Worm (Caenorhabditis elegans) whole organism, L1 larva: ENCODE results near the gene F52H2.3.

Source experiments
- C16A3.4 ChIP-seq: fragments of 150-350 bp; optimal IDR thresholded peaks from 2 replicates; lab custom pipeline; 2014; ENCODE audit warnings: missing biosample characterization, missing genetic modification characterization
- C34B4.2 ChIP-seq: sonication (generic microtip); optimal IDR thresholded peaks from 2 replicates; lab custom pipeline; 2017; ENCODE audit warnings: mild to moderate bottlenecking, missing genetic modification characterization, missing compliant biosample characterization
- aly-2 ChIP-seq: fragments of 150-350 bp; optimal IDR thresholded peaks from 2 replicates; lab custom pipeline; 2014; ENCODE audit warnings: missing biosample characterization, missing genetic modification characterization
- ama-1 ChIP-seq: fragments of 150-350 bp; optimal IDR thresholded peaks from 2 replicates; lab custom pipeline; 2014
- ceh-63 ChIP-seq: fragments of 200-800 bp; sonication (Bioruptor generic); optimal IDR thresholded peaks from 2 replicates; lab custom pipeline; 2018; ENCODE audit warnings: mild to moderate bottlenecking, missing genetic modification characterization, missing compliant biosample characterization
- ceh-8 ChIP-seq: fragments of 200-800 bp; sonication (Bioruptor generic); optimal IDR thresholded peaks from 2 replicates; lab custom pipeline; 2018; ENCODE audit warnings: mild to moderate bottlenecking, missing genetic modification characterization, moderate library complexity, missing compliant biosample characterization
- ceh-82 ChIP-seq, 3 experiments: fragments of 150-350 bp in 1 of 3; sonication (generic microtip) in 2 of 3; optimal IDR thresholded peaks; 2 replicates each; lab custom pipeline; 2014 to 2017; ENCODE audit warnings: missing biosample characterization in 3 of 3, missing genetic modification characterization in 3 of 3
- ceh-88 ChIP-seq: fragments of 200-800 bp; sonication (Bioruptor generic); IDR thresholded peaks from 2 replicates; pipeline ENCODE4 v1.3.6; 2022; ENCODE audit warnings: missing genetic modification characterization, missing compliant biosample characterization
- dpl-1 ChIP-seq, 3 experiments: fragments of 150-350 bp in 2 of 3; sonication (generic microtip) in 1 of 3; optimal IDR thresholded peaks; 2 replicates each; lab custom pipeline; 2014 to 2017; ENCODE audit warnings: missing biosample characterization in 3 of 3, missing genetic modification characterization in 3 of 3, missing genetic modification reagents in 3 of 3
- dsc-1 ChIP-seq: sonication (generic microtip); optimal IDR thresholded peaks from 2 replicates; lab custom pipeline; 2016; ENCODE audit warnings: mild to moderate bottlenecking, missing genetic modification characterization, missing compliant biosample characterization
- elt-3 ChIP-seq, 6 experiments: fragments of 150-350 bp in 1 of 6; sonication (generic microtip); optimal IDR thresholded peaks; 2 replicates each; lab custom pipeline; 2017 to 2018; ENCODE audit warnings: missing biosample characterization in 6 of 6, missing genetic modification characterization in 6 of 6, inconsistent platforms in 1 of 6
- fkh-10 ChIP-seq: sonication (generic microtip); optimal IDR thresholded peaks from 2 replicates; lab custom pipeline; 2017; ENCODE audit warnings: missing biosample characterization, missing genetic modification reagents, missing genetic modification characterization
- fkh-8 ChIP-seq: sonication (generic microtip); optimal IDR thresholded peaks from 2 replicates; lab custom pipeline; 2016; ENCODE audit warnings: mild to moderate bottlenecking, missing genetic modification characterization, missing compliant biosample characterization
- grh-1 ChIP-seq: fragments of 200-800 bp; sonication (Bioruptor generic); IDR thresholded peaks from 2 replicates; pipeline ENCODE4 v1.3.6; 2022; ENCODE audit warnings: missing genetic modification reagents, missing genetic modification characterization, missing compliant biosample characterization
- hlh-4 ChIP-seq: sonication (generic microtip); optimal IDR thresholded peaks from 2 replicates; lab custom pipeline; 2016; ENCODE audit warnings: mild to moderate bottlenecking, missing genetic modification characterization, missing compliant biosample characterization
- irx-1 ChIP-seq: sonication (generic microtip); optimal IDR thresholded peaks from 2 replicates; lab custom pipeline; 2016; ENCODE audit warnings: missing genetic modification characterization, missing compliant biosample characterization
- isw-1 ChIP-seq: fragments of 200-800 bp; sonication (Bioruptor generic); IDR thresholded peaks from 2 replicates; pipeline ENCODE4 v1.3.6; 2022; ENCODE audit warnings: missing genetic modification characterization, missing compliant biosample characterization
- lin-14 ChIP-seq: fragments of 200-800 bp; sonication (Bioruptor generic); optimal IDR thresholded peaks from 2 replicates; lab custom pipeline; 2018; ENCODE audit warnings: mild to moderate bottlenecking, missing genetic modification characterization, moderate library complexity, missing compliant biosample characterization
- lin-35 ChIP-seq, 2 experiments: fragments of 150-350 bp; optimal IDR thresholded peaks; 2 replicates each; lab custom pipeline; 2014; ENCODE audit warnings: missing biosample characterization in 2 of 2, missing genetic modification characterization in 2 of 2, missing genetic modification reagents in 2 of 2
- lin-39 ChIP-seq: fragments of 150-350 bp; optimal IDR thresholded peaks from 2 replicates; lab custom pipeline; 2014; ENCODE audit warnings: missing biosample characterization, missing genetic modification reagents, missing genetic modification characterization
- lsy-2 ChIP-seq, 2 experiments: fragments of 150-350 bp; optimal IDR thresholded peaks; 2 replicates each; lab custom pipeline; 2014; ENCODE audit warnings: missing biosample characterization in 2 of 2, missing genetic modification characterization in 2 of 2
- mdl-1 ChIP-seq, 2 experiments: fragments of 150-350 bp; optimal IDR thresholded peaks; 2 replicates each; lab custom pipeline; 2014 to 2017; ENCODE audit warnings: missing biosample characterization in 2 of 2, missing genetic modification characterization in 2 of 2, inconsistent platforms in 1 of 2
- nhr-11 ChIP-seq: fragments of 150-350 bp; optimal IDR thresholded peaks from 2 replicates; lab custom pipeline; 2014; ENCODE audit warnings: missing biosample characterization, missing genetic modification characterization
- nhr-19 ChIP-seq: fragments of 200-800 bp; sonication (Bioruptor generic); conservative IDR thresholded peaks from 2 replicates; pipeline ENCODE4 v1.3.6; 2022; ENCODE audit warnings: missing genetic modification characterization, missing compliant biosample characterization
- nhr-20 ChIP-seq: sonication (generic microtip); optimal IDR thresholded peaks from 2 replicates; lab custom pipeline; 2016; ENCODE audit warnings: mild to moderate bottlenecking, missing genetic modification characterization, missing compliant biosample characterization
- nhr-28 ChIP-seq: fragments of 150-350 bp; optimal IDR thresholded peaks from 2 replicates; lab custom pipeline; 2014; ENCODE audit warnings: missing biosample characterization, missing genetic modification characterization
- nhr-47 ChIP-seq: sonication (generic microtip); optimal IDR thresholded peaks from 2 replicates; lab custom pipeline; 2016; ENCODE audit warnings: mild to moderate bottlenecking, missing genetic modification characterization, moderate library complexity, missing compliant biosample characterization
- nhr-71 ChIP-seq: sonication (generic microtip); optimal IDR thresholded peaks from 2 replicates; lab custom pipeline; 2016; ENCODE audit warnings: mild to moderate bottlenecking, missing genetic modification characterization, moderate library complexity, missing compliant biosample characterization
- nhr-77 ChIP-seq: fragments of 150-350 bp; optimal IDR thresholded peaks from 2 replicates; lab custom pipeline; 2014; ENCODE audit warnings: missing biosample characterization, missing genetic modification characterization
- nhr-84 ChIP-seq: sonication (generic microtip); optimal IDR thresholded peaks from 2 replicates; lab custom pipeline; 2017; ENCODE audit warnings: missing biosample characterization, missing genetic modification characterization
- nhr-85 ChIP-seq: sonication (generic microtip); peaks from one replicate; lab custom pipeline; 2016; ENCODE audit warnings: missing genetic modification characterization, inconsistent platforms, missing compliant biosample characterization
- nhr-90 ChIP-seq: sonication (generic microtip); optimal IDR thresholded peaks from 2 replicates; lab custom pipeline; 2016; ENCODE audit warnings: mild to moderate bottlenecking, missing genetic modification characterization, missing compliant biosample characterization; ENCODE audit not compliant: poor library complexity
- pag-3 ChIP-seq: sonication (generic microtip); optimal IDR thresholded peaks from 2 replicates; lab custom pipeline; 2017; ENCODE audit warnings: missing genetic modification characterization, mild to moderate bottlenecking, missing compliant biosample characterization, antibody characterized with exemption, borderline replicate concordance; ENCODE audit not compliant: insufficient read depth
- pax-3 ChIP-seq: fragments of 200-800 bp; sonication (Bioruptor generic); optimal IDR thresholded peaks from 2 replicates; lab custom pipeline; 2018; ENCODE audit warnings: mild to moderate bottlenecking, missing genetic modification characterization, moderate library complexity, missing compliant biosample characterization
- rnt-1 ChIP-seq: sonication (generic microtip); optimal IDR thresholded peaks from 2 replicates; lab custom pipeline; 2016; ENCODE audit warnings: mild to moderate bottlenecking, missing genetic modification characterization, moderate library complexity, missing compliant biosample characterization
- skn-1 ChIP-seq: fragments of 150-350 bp; optimal IDR thresholded peaks from 2 replicates; lab custom pipeline; 2014; ENCODE audit warnings: missing biosample characterization, missing genetic modification characterization
- snu-23 ChIP-seq: sonication (generic microtip); optimal IDR thresholded peaks from 2 replicates; lab custom pipeline; 2016; ENCODE audit warnings: missing genetic modification characterization, missing compliant biosample characterization
- swsn-7 ChIP-seq: sonication (generic microtip); optimal IDR thresholded peaks from 2 replicates; lab custom pipeline; 2016; ENCODE audit warnings: missing genetic modification characterization, missing compliant biosample characterization
- tlp-1 ChIP-seq: fragments of 150-350 bp; optimal IDR thresholded peaks from 2 replicates; lab custom pipeline; 2014; ENCODE audit warnings: missing biosample characterization, missing genetic modification characterization
- unc-98 ChIP-seq: fragments of 200-800 bp; sonication (Bioruptor generic); IDR thresholded peaks from 2 replicates; pipeline ENCODE4 v1.3.6; 2022; ENCODE audit warnings: missing genetic modification characterization, missing compliant biosample characterization
- xbp-1 ChIP-seq: sonication (generic microtip); optimal IDR thresholded peaks from 2 replicates; lab custom pipeline; 2016; ENCODE audit warnings: missing genetic modification characterization, missing compliant biosample characterization

The F52H2.3 gene

DNA sequence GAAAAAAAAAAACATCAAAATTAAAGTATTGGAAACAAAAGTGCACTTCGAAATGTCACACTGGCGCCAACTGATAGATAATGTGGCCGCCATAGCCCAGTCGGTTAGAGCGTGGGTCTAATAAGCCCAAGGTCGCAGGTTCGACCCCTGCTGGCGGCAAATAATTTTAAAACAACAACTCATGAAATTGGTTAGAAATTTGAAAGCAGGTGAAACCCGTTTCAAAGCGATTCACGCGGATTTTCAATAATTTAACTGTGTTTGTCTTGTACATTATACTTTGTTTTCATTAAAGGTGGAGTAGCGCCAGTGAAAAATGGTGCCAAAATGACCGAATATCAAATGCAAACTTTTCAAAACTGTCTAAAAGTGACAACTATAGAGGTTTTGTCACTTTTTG lies 9.6 kb downstream of the F52H2.3 start (continued):
- TF ChIP-seq fkh-10 (GFP tag; lab: Kevin White, UChicago) (no peak), ceh-8 (GFP tag; lab: Kevin White, UChicago) (no peak), C16A3.4 (tag; lab: Kevin White, UChicago) (peak; percentile 3), snu-23 (GFP tag; lab: Kevin White, UChicago) (peak; percentile 32), lsy-2 (tag; optimal IDR thresholded peaks at IDR 0.05; lab: Kevin White, UChicago) (peak in 1 of 2 experiments; percentile 38)

DNA sequence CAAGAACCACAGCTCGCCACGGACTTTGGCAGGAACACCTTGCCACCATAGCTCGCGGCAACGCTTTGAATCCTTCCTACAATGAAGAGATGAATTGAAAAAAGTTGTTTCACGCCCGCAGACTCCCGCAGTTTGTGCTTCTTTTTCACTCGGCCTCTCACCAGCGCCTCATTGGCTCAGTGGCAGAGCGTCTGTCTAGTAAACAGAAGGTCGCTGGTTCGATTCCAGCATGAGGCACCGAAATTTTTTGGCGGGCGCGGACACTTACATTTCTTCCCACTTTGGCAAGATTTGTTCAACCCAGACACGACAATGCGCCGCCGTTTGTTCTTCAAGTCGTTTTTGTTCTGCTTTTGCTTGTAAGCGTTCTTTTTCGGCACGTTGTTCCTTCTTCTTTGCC lies 13.0 kb downstream of the F52H2.3 start:
- no peak for TF ChIP-seq tlp-1 (tag; lab: Kevin White, UChicago)
- TF ChIP-seq irx-1 (tag; lab: Kevin White, UChicago), result no peak
- TF ChIP-seq ceh-63 (GFP tag; lab: Kevin White, UChicago), result no peak
- no peak for TF ChIP-seq nhr-84 (tag; lab: Kevin White, UChicago)
- TF ChIP-seq nhr-28 (tag; lab: Kevin White, UChicago), result no peak
- no peak for TF ChIP-seq elt-3 (tag; optimal IDR thresholded peaks at IDR 0.05; lab: Kevin White, UChicago)
- TF ChIP-seq C34B4.2, result no peak
- peak in 1 of 2 experiments; percentile 44 for TF ChIP-seq lin-35 (GFP tag; optimal IDR thresholded peaks at IDR 0.05; lab: Kevin White, UChicago)
- peak in 2 of 3 experiments; percentile 47 to 52 for TF ChIP-seq ceh-82 (tag; optimal IDR thresholded peaks at IDR 0.05; lab: Kevin White, UChicago)
- TF ChIP-seq aly-2, result no peak
- no peak for TF ChIP-seq unc-98 (GFP tag; lab: Robert Waterston, UW)
- peak; percentile 47 for TF ChIP-seq lin-14
- TF ChIP-seq fkh-8 (tag; lab: Kevin White, UChicago), result peak; percentile 7
- TF ChIP-seq lin-39, result no peak
- no peak for TF ChIP-seq C16A3.4 (tag; lab: Kevin White, UChicago)
- TF ChIP-seq nhr-85, result peak; percentile 47
- TF ChIP-seq dsc-1, result peak; percentile 23
- peak; percentile 51 for TF ChIP-seq nhr-47
- 0 out of 2 replicates have a peak, but pooled peaks have one; percentile 33 for TF ChIP-seq nhr-19 (GFP tag; lab: Robert Waterston, UW)
- TF ChIP-seq ceh-88 (GFP tag; lab: Robert Waterston, UW), result no peak
- TF ChIP-seq nhr-71 (tag; lab: Kevin White, UChicago), result peak; percentile 53
- peak; percentile 59 for TF ChIP-seq fkh-10 (GFP tag; lab: Kevin White, UChicago)
- no peak for TF ChIP-seq grh-1 (GFP tag; lab: Robert Waterston, UW)
- TF ChIP-seq dpl-1 (GFP tag; optimal IDR thresholded peaks at IDR 0.05; lab: Kevin White, UChicago), result peak in 1 of 3 experiments; percentile 1
- TF ChIP-seq pax-3 (tag; lab: Kevin White, UChicago), result no peak
- peak; percentile 78 for TF ChIP-seq skn-1
- no peak for TF ChIP-seq isw-1 (GFP tag; lab: Robert Waterston, UW)
- peak; percentile 26 for TF ChIP-seq nhr-20 (tag; lab: Kevin White, UChicago)
- peak; percentile 57 for TF ChIP-seq snu-23 (GFP tag; lab: Kevin White, UChicago)
- peak; percentile 38 for TF ChIP-seq nhr-90 (tag; lab: Kevin White, UChicago)
- TF ChIP-seq rnt-1 (tag; lab: Kevin White, UChicago), result peak; percentile 52
- TF ChIP-seq mdl-1 (tag; optimal IDR thresholded peaks at IDR 0.05; lab: Kevin White, UChicago), result peak in 1 of 2 experiments; percentile 11
- TF ChIP-seq xbp-1 (tag; lab: Kevin White, UChicago), result peak; percentile 17
- peak; percentile 32 for TF ChIP-seq swsn-7 (tag; lab: Kevin White, UChicago)
- no peak for TF ChIP-seq nhr-11 (tag; lab: Kevin White, UChicago)
- TF ChIP-seq nhr-77 (tag; lab: Kevin White, UChicago), result peak; percentile 7
- TF ChIP-seq pag-3, result no peak
- no peak for TF ChIP-seq hlh-4
- TF ChIP-seq ama-1, result no peak
